Fruit fly (Drosophila melanogaster) whole organism, embryonic: ENCODE measurements around the gene CG7182.

Source experiments
- ATbp ChIP-seq: fragments of 200-800 bp; sonication (Bioruptor generic); optimal IDR thresholded peaks from 2 replicates; lab custom pipeline; 2017; ENCODE audit warnings: missing biosample characterization, mild to moderate bottlenecking, missing genetic modification characterization, missing genetic modification reagents
- CG10274 ChIP-seq: fragments of 200-800 bp; sonication (Bioruptor generic); optimal IDR thresholded peaks from 3 replicates; lab custom pipeline; 2017; ENCODE audit warnings: missing biosample characterization, mild to moderate bottlenecking, missing genetic modification characterization
- CG10462 ChIP-seq: fragments of 200-800 bp; sonication (Bioruptor generic); optimal IDR thresholded peaks from 2 replicates; lab custom pipeline; 2016; ENCODE audit warnings: missing biosample characterization, missing genetic modification characterization
- CG11398 ChIP-seq: fragments of 200-800 bp; sonication (Bioruptor generic); optimal IDR thresholded peaks from 2 replicates; lab custom pipeline; 2016; ENCODE audit warnings: missing biosample characterization, missing genetic modification characterization
- CG11723 ChIP-seq: fragments of 200-800 bp; sonication (Bioruptor generic); optimal IDR thresholded peaks from 2 replicates; lab custom pipeline; 2017; ENCODE audit warnings: missing biosample characterization, mild to moderate bottlenecking, missing genetic modification characterization
- CG12071 ChIP-seq: fragments of 200-800 bp; sonication (Bioruptor generic); optimal IDR thresholded peaks from 3 replicates; lab custom pipeline; 2018; ENCODE audit warnings: missing biosample characterization, mild to moderate bottlenecking, missing genetic modification characterization
- CG13123 ChIP-seq: fragments of 200-800 bp; sonication (Bioruptor generic); optimal IDR thresholded peaks from 2 replicates; lab custom pipeline; 2016; ENCODE audit warnings: missing biosample characterization, missing genetic modification characterization
- CG14860 ChIP-seq: fragments of 200-800 bp; sonication (Bioruptor generic); IDR thresholded peaks from 3 replicates; pipeline ENCODE4 v1.3.6; 2022; ENCODE audit warnings: missing biosample characterization, missing genetic modification characterization; ENCODE audit not compliant: partially characterized antibody
- CG15011 ChIP-seq: fragments of 200-800 bp; sonication (Bioruptor generic); optimal IDR thresholded peaks from 3 replicates; lab custom pipeline; 2018; ENCODE audit warnings: missing biosample characterization, mild to moderate bottlenecking, missing genetic modification characterization
- CG1647 ChIP-seq: fragments of 200-800 bp; sonication (Bioruptor generic); optimal IDR thresholded peaks from 3 replicates; lab custom pipeline; 2016; ENCODE audit warnings: missing biosample characterization, missing genetic modification characterization
- CG16863 ChIP-seq: fragments of 200-800 bp; sonication (Bioruptor generic); optimal IDR thresholded peaks from 3 replicates; lab custom pipeline; 2016; ENCODE audit warnings: missing biosample characterization, missing genetic modification characterization
- CG17186 ChIP-seq: fragments of 200-800 bp; sonication (Bioruptor generic); optimal IDR thresholded peaks from 3 replicates; lab custom pipeline; 2017; ENCODE audit warnings: missing biosample characterization, missing genetic modification reagents, missing genetic modification characterization
- CG30431 ChIP-seq: fragments of 200-800 bp; sonication (Bioruptor generic); optimal IDR thresholded peaks from 2 replicates; lab custom pipeline; 2017; ENCODE audit warnings: missing biosample characterization, missing genetic modification characterization
- CG31365 ChIP-seq: fragments of 200-800 bp; sonication (Bioruptor generic); optimal IDR thresholded peaks from 2 replicates; lab custom pipeline; 2018; ENCODE audit warnings: missing biosample characterization, mild to moderate bottlenecking, missing genetic modification characterization
- CG4404 ChIP-seq: fragments of 200-800 bp; sonication (Bioruptor generic); IDR thresholded peaks from 2 replicates; pipeline ENCODE4 v1.3.6; 2022; ENCODE audit warnings: missing biosample characterization, missing genetic modification characterization
- CG6654 ChIP-seq: fragments of 200-800 bp; sonication (Bioruptor generic); optimal IDR thresholded peaks from 2 replicates; lab custom pipeline; 2017; ENCODE audit warnings: missing biosample characterization, mild to moderate bottlenecking, missing genetic modification characterization
- CG6689 ChIP-seq: fragments of 200-800 bp; sonication (Bioruptor generic); IDR thresholded peaks from 2 replicates; pipeline ENCODE4 v1.3.6; 2022; ENCODE audit warnings: missing biosample characterization, missing genetic modification characterization
- CG7357 ChIP-seq: fragments of 200-800 bp; sonication (Bioruptor generic); IDR thresholded peaks from 3 replicates; pipeline ENCODE4 v1.3.6; 2022; ENCODE audit warnings: missing biosample characterization, missing genetic modification characterization
- CG7556 ChIP-seq: fragments of 200-800 bp; sonication (Bioruptor generic); optimal IDR thresholded peaks from 2 replicates; lab custom pipeline; 2017; ENCODE audit warnings: missing biosample characterization, mild to moderate bottlenecking, missing genetic modification characterization
- CG9215 ChIP-seq: fragments of 200-800 bp; sonication (Bioruptor generic); IDR thresholded peaks from 2 replicates; pipeline ENCODE4 v1.3.6; 2022; ENCODE audit warnings: missing biosample characterization, missing genetic modification characterization
- CG9797 ChIP-seq: fragments of 200-800 bp; sonication (Bioruptor generic); optimal IDR thresholded peaks from 3 replicates; lab custom pipeline; 2018; ENCODE audit warnings: missing biosample characterization, mild to moderate bottlenecking, missing genetic modification characterization
- CkIIα-i1 ChIP-seq: fragments of 200-800 bp; sonication (Bioruptor generic); IDR thresholded peaks from 2 replicates; pipeline ENCODE4 v1.3.6; 2022; ENCODE audit warnings: missing biosample characterization, missing genetic modification characterization
- Doc2 ChIP-seq: fragments of 200-800 bp; sonication (Bioruptor generic); IDR thresholded peaks from 2 replicates; pipeline ENCODE4 v1.3.6; 2022; ENCODE audit warnings: missing biosample characterization, missing genetic modification characterization
- H15 ChIP-seq: fragments of 200-800 bp; sonication (Bioruptor generic); IDR thresholded peaks from 3 replicates; pipeline ENCODE4 v1.3.6; 2022; ENCODE audit warnings: missing biosample characterization, missing genetic modification characterization
- HLH3B ChIP-seq: fragments of 200-800 bp; sonication (Bioruptor generic); IDR thresholded peaks from 2 replicates; pipeline ENCODE4 v1.3.6; 2022; ENCODE audit warnings: missing biosample characterization, missing genetic modification characterization
- Hmr ChIP-seq: fragments of 200-800 bp; sonication (Bioruptor generic); optimal IDR thresholded peaks from 3 replicates; lab custom pipeline; 2017; ENCODE audit warnings: mild to moderate bottlenecking, missing biosample characterization, missing genetic modification reagents, missing genetic modification characterization
- MTF-1 ChIP-seq: fragments of 200-800 bp; sonication (Bioruptor generic); optimal IDR thresholded peaks from 2 replicates; lab custom pipeline; 2018; ENCODE audit warnings: missing biosample characterization, mild to moderate bottlenecking, missing genetic modification characterization, borderline replicate concordance
- Oaz ChIP-seq: fragments of 200-800 bp; sonication (Bioruptor generic); IDR thresholded peaks from 2 replicates; pipeline ENCODE4 v1.3.6; 2022; ENCODE audit warnings: missing biosample characterization, missing genetic modification characterization
- Taf1 ChIP-seq: fragments of 200-800 bp; sonication (Bioruptor generic); IDR thresholded peaks from 2 replicates; pipeline ENCODE4 v1.3.6; 2022; ENCODE audit warnings: missing biosample characterization, missing genetic modification characterization
- Tbp ChIP-seq: fragments of >200 bp; optimal IDR thresholded peaks from 2 replicates; lab custom pipeline; 2018; ENCODE audit warnings: missing biosample characterization, missing genetic modification characterization
- ase ChIP-seq: fragments of 200-800 bp; sonication (Bioruptor generic); IDR thresholded peaks from 3 replicates; pipeline ENCODE4 v1.3.6; 2022; ENCODE audit warnings: missing biosample characterization, missing genetic modification characterization
- az2 ChIP-seq: fragments of 200-800 bp; sonication (Bioruptor generic); optimal IDR thresholded peaks from 3 replicates; lab custom pipeline; 2016; ENCODE audit warnings: missing biosample characterization, missing genetic modification characterization
- cad ChIP-seq: fragments of >200 bp; optimal IDR thresholded peaks from 2 replicates; lab custom pipeline; 2017; ENCODE audit warnings: missing biosample characterization, missing genetic modification characterization
- chinmo ChIP-seq: fragments of 200-800 bp; sonication (Bioruptor generic); IDR thresholded peaks from 4 replicates; pipeline ENCODE4 v1.3.6; 2022; ENCODE audit warnings: missing biosample characterization, missing genetic modification characterization; ENCODE audit not compliant: partially characterized antibody
- danr ChIP-seq: fragments of 200-800 bp; sonication (Bioruptor generic); IDR thresholded peaks from 2 replicates; pipeline ENCODE4 v1.3.6; 2022; ENCODE audit warnings: missing biosample characterization, missing genetic modification characterization
- dysf ChIP-seq: fragments of 200-800 bp; sonication (Bioruptor generic); IDR thresholded peaks from 3 replicates; pipeline ENCODE4 v1.3.6; 2022; ENCODE audit warnings: missing biosample characterization, missing genetic modification characterization
- en ChIP-seq: fragments of 200-800 bp; sonication (Bioruptor generic); optimal IDR thresholded peaks from 2 replicates; lab custom pipeline; 2016; ENCODE audit warnings: missing biosample characterization, missing genetic modification characterization
- esg ChIP-seq: fragments of 200-800 bp; sonication (Bioruptor generic); conservative IDR thresholded peaks from 2 replicates; pipeline ENCODE4 v1.3.6; 2022; ENCODE audit warnings: missing biosample characterization, missing genetic modification characterization
- ewg ChIP-seq: fragments of 200-800 bp; sonication (Bioruptor generic); optimal IDR thresholded peaks from 3 replicates; lab custom pipeline; 2017; ENCODE audit warnings: mild to moderate bottlenecking, missing biosample characterization, missing genetic modification reagents, missing genetic modification characterization
- exex ChIP-seq: fragments of 200-800 bp; sonication (Bioruptor generic); optimal IDR thresholded peaks from 4 replicates; lab custom pipeline; 2018; ENCODE audit warnings: missing biosample characterization, mild to moderate bottlenecking, missing genetic modification characterization, moderate library complexity
- ftz-f1 ChIP-seq: fragments of 200-800 bp; sonication (Bioruptor generic); optimal IDR thresholded peaks from 2 replicates; lab custom pipeline; 2016; ENCODE audit warnings: missing biosample characterization, missing genetic modification characterization
- ind ChIP-seq: fragments of 200-800 bp; sonication (Bioruptor generic); optimal IDR thresholded peaks from 3 replicates; lab custom pipeline; 2016; ENCODE audit warnings: missing biosample characterization, missing genetic modification characterization
- knrl ChIP-seq: fragments of 200-800 bp; sonication (Bioruptor generic); IDR thresholded peaks from 3 replicates; pipeline ENCODE4 v1.3.6; 2022; ENCODE audit warnings: missing biosample characterization, missing genetic modification characterization; ENCODE audit not compliant: partially characterized antibody
- lab ChIP-seq: fragments of 200-800 bp; sonication (Bioruptor generic); optimal IDR thresholded peaks from 3 replicates; lab custom pipeline; 2017; ENCODE audit warnings: missing biosample characterization, missing genetic modification characterization, mild to moderate bottlenecking, moderate library complexity, missing genetic modification reagents
- mirr ChIP-seq: fragments of 200-800 bp; sonication (Bioruptor generic); optimal IDR thresholded peaks from 3 replicates; lab custom pipeline; 2018; ENCODE audit warnings: missing biosample characterization, mild to moderate bottlenecking, missing genetic modification characterization
- nmo ChIP-seq: fragments of 200-800 bp; sonication (Bioruptor generic); optimal IDR thresholded peaks from 2 replicates; lab custom pipeline; 2018; ENCODE audit warnings: missing biosample characterization, mild to moderate bottlenecking, missing genetic modification characterization, moderate library complexity
- pan ChIP-seq, 4 experiments: fragments of >200 bp in 3 of 4; fragments of 200-800 bp in 1 of 4; sonication (Bioruptor generic) in 1 of 4; optimal IDR thresholded peaks in 3 of 4; IDR thresholded peaks in 1 of 4; 2 replicates each; pipeline versions ENCODE4 v1.3.6 to Lab custom; 2017 to 2022; ENCODE audit warnings: missing biosample characterization in 2 of 4, missing genetic modification characterization in 2 of 4, mixed read lengths in 1 of 4
- repo ChIP-seq: fragments of 200-800 bp; sonication (Bioruptor generic); optimal IDR thresholded peaks from 2 replicates; lab custom pipeline; 2016; ENCODE audit warnings: missing biosample characterization, missing genetic modification characterization
- seq ChIP-seq: fragments of 200-800 bp; sonication (Bioruptor generic); IDR thresholded peaks from 2 replicates; pipeline ENCODE4 v1.3.6; 2022; ENCODE audit warnings: missing biosample characterization, missing genetic modification characterization
- stwl ChIP-seq: fragments of 200-800 bp; sonication (Bioruptor generic); optimal IDR thresholded peaks from 3 replicates; lab custom pipeline; 2018; ENCODE audit warnings: missing biosample characterization, mild to moderate bottlenecking, missing genetic modification characterization, moderate library complexity
- unc-4 ChIP-seq: fragments of 200-800 bp; sonication (Bioruptor generic); IDR thresholded peaks from 2 replicates; pipeline ENCODE4 v1.3.6; 2022; ENCODE audit warnings: missing biosample characterization, missing genetic modification characterization; ENCODE audit not compliant: partially characterized antibody

CG7182 gene

DNA sequence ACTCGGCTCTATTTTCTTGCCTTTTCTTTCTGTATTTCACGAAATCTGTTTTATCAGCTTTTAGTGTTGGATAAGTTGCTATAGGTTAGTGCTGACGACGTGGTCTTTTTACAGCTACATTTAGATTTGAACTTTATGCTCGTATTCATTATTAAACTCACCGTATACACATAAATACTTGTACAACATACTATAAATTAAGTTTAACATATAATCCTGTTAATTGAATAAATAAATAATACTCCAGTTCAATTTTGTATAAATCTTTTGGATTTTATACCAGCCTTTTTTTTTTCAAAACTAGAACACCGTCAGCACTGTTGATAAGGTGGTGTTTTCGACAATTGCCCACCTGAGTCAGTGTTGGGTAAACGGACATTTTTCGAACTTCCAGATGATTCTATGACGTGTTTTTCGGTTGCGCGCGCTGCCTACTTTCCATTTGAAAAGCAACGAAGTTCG, 37.3 kb downstream of the CG7182 start, which contains the start of gene BI-1 (continued):
- TF ChIP-seq CG7357 (GFP tag; lab: Robert Waterston, UW), result no peak
- TF ChIP-seq ATbp (GFP tag; lab: Kevin White, UChicago), result no peak
- no peak for TF ChIP-seq CG31365
- TF ChIP-seq lab (GFP tag; lab: Kevin White, UChicago), result peak; percentile 83
- TF ChIP-seq stwl (tag; lab: Kevin White, UChicago), result peak; percentile 76
- TF ChIP-seq CG17186 (GFP tag; lab: Kevin White, UChicago), result peak; percentile 36
- no peak for TF ChIP-seq CG9797 (GFP tag; lab: Kevin White, UChicago)
- no peak for TF ChIP-seq Doc2 (GFP tag; lab: Robert Waterston, UW)
- peak; percentile 62; the same call in 2 of the 3 replicates for TF ChIP-seq dysf (GFP tag; lab: Robert Waterston, UW)
- no peak for TF ChIP-seq CG6654 (GFP tag; lab: Kevin White, UChicago)
- no peak for TF ChIP-seq danr
- TF ChIP-seq CG9215, result no peak; the same call in 1 of the 2 replicates
- TF ChIP-seq CG10274 (GFP tag; lab: Kevin White, UChicago), result peak; percentile 22
- peak; percentile 60 for TF ChIP-seq CG4404 (GFP tag; lab: Robert Waterston, UW)
- peak; percentile 71 for TF ChIP-seq CG6689 (GFP tag; lab: Robert Waterston, UW)
- no peak for TF ChIP-seq CG30431 (GFP tag; lab: Kevin White, UChicago)
- TF ChIP-seq knrl (GFP tag; lab: Robert Waterston, UW), result 0 out of 3 replicates have a peak, but pooled peaks have one; percentile 23
- TF ChIP-seq unc-4 (GFP tag; lab: Robert Waterston, UW), result no peak
- no peak for TF ChIP-seq CG12071 (GFP tag; lab: Kevin White, UChicago)
- no peak for TF ChIP-seq CG16863
- no peak for TF ChIP-seq cad (GFP tag; lab: Kevin White, UChicago)
- no peak for TF ChIP-seq Taf1 (GFP tag; lab: Robert Waterston, UW)
- no peak for TF ChIP-seq Hmr (GFP tag; lab: Kevin White, UChicago)
- no peak for TF ChIP-seq pan (optimal IDR thresholded peaks at IDR 0.05; lab: Kevin White, UChicago)
- TF ChIP-seq pan (GFP tag; optimal IDR thresholded peaks at IDR 0.05 in 1 of 2, IDR thresholded peaks at IDR 0.05 in 1 of 2), result no peak
- TF ChIP-seq CG7556 (GFP tag; lab: Kevin White, UChicago), result peak; percentile 74
- no peak for TF ChIP-seq CG10462 (GFP tag; lab: Kevin White, UChicago)
- peak; percentile 54 for TF ChIP-seq exex (tag; lab: Kevin White, UChicago)
- no peak for TF ChIP-seq MTF-1 (GFP tag; lab: Kevin White, UChicago)
- TF ChIP-seq ase (GFP tag; lab: Robert Waterston, UW), result no peak
- TF ChIP-seq CG14860 (GFP tag; lab: Robert Waterston, UW), result no peak
- TF ChIP-seq H15 (GFP tag; lab: Robert Waterston, UW), result no peak
- TF ChIP-seq repo (GFP tag; lab: Kevin White, UChicago), result no peak
- TF ChIP-seq az2 (GFP tag; lab: Kevin White, UChicago), result peak; percentile 57
- no peak for TF ChIP-seq Tbp (GFP tag; lab: Kevin White, UChicago)
- TF ChIP-seq seq (GFP tag; lab: Robert Waterston, UW), result no peak
- TF ChIP-seq ftz-f1 (GFP tag; lab: Kevin White, UChicago), result peak; percentile 18
- no peak for TF ChIP-seq esg (GFP tag; lab: Robert Waterston, UW)
- TF ChIP-seq CG1647 (GFP tag; lab: Kevin White, UChicago), result peak; percentile 41
- TF ChIP-seq HLH3B (GFP tag; lab: Robert Waterston, UW), result no peak
- TF ChIP-seq Oaz (GFP tag; lab: Robert Waterston, UW), result no peak
- peak; percentile 75 for TF ChIP-seq nmo (GFP tag; lab: Kevin White, UChicago)
- peak; percentile 33 for TF ChIP-seq mirr (GFP tag; lab: Kevin White, UChicago)
- TF ChIP-seq ewg (GFP tag; lab: Kevin White, UChicago), result peak; percentile 65
- no peak for TF ChIP-seq CG11723 (GFP tag; lab: Kevin White, UChicago)
- peak; percentile 65 for TF ChIP-seq ind
- no peak for TF ChIP-seq CG15011 (GFP tag; lab: Kevin White, UChicago)
- TF ChIP-seq CG11398, result no peak
- no peak for TF ChIP-seq chinmo (GFP tag; lab: Robert Waterston, UW)
- TF ChIP-seq CkIIα-i1 (GFP tag; lab: Robert Waterston, UW), result no peak
- no peak for TF ChIP-seq en (GFP tag; lab: Kevin White, UChicago)
- no peak for TF ChIP-seq CG13123 (GFP tag; lab: Kevin White, UChicago)
